Worm (Caenorhabditis elegans): Measurements from ENCODE around the gene lars-1.

DNA sequence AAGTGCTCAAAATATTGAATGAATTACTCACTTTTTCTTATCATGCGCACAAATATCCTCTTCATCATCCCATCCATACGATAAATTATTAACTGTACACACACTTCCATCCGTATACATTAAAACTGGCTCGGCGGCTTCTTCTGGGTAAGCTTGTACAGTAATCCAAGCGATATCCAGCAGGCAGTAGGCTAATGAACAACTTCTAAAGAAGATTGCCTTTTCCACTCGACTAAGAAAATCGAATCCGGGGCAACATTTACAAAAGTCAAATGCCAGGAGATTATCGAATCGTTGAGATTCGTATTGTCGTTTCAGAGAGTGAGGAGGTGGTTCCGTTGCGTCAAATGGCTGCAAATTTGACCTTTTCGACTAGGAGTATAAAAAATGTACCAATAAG lies 44.8 kb upstream of the lars-1 start:
- TF ChIP-seq ama-1 (optimal IDR thresholded peaks at IDR 0.05) = no peak
- no peak for TF ChIP-seq ceh-36 (tag; optimal IDR thresholded peaks at IDR 0.05)
- no peak for TF ChIP-seq tbx-11 (GFP tag; IDR thresholded peaks at IDR 0.05)
- no peak for TF ChIP-seq flt-1 (GFP tag; IDR thresholded peaks at IDR 0.05)
- no peak for TF ChIP-seq pes-1 (GFP tag; IDR thresholded peaks at IDR 0.05)
- no peak for TF ChIP-seq scrt-1 (GFP tag; IDR thresholded peaks at IDR 0.05)
- no peak for TF ChIP-seq aly-1 (tag; optimal IDR thresholded peaks at IDR 0.05)
- no peak for TF ChIP-seq ceh-13 (GFP tag; optimal IDR thresholded peaks at IDR 0.05)
- no peak for TF ChIP-seq hmbx-1 (tag; optimal IDR thresholded peaks at IDR 0.05)
- no peak for TF ChIP-seq tra-4 (tag; optimal IDR thresholded peaks at IDR 0.05)
